Worm (Caenorhabditis elegans): ENCODE results near the gene D1086.6.

ce11 chrV:14128858-14129257 is 49.3 kb downstream of the D1086.6 start:
- TF ChIP-seq ceh-82 (tag; optimal IDR thresholded peaks at IDR 0.05) (no peak), egl-27 (tag; optimal IDR thresholded peaks at IDR 0.05) (no peak), mdl-1 (tag; optimal IDR thresholded peaks at IDR 0.05) (no peak), nhr-76 (tag; optimal IDR thresholded peaks at IDR 0.05) (no peak), mab-9 (GFP tag; IDR thresholded peaks at IDR 0.05) (no peak), sptf-1 (tag; optimal IDR thresholded peaks at IDR 0.05) (no peak), ztf-4 (tag; optimal IDR thresholded peaks at IDR 0.05) (no peak), unc-86 (tag; optimal IDR thresholded peaks at IDR 0.05) (no peak), jun-1 (tag; optimal IDR thresholded peaks at IDR 0.05) (no peak), nhr-12 (tag; optimal IDR thresholded peaks at IDR 0.05) (no peak)
